Fruit fly (Drosophila melanogaster) whole organism, embryonic: ENCODE results near the gene CG32052.
A peak's percentile ranks its signal among the peaks of the same experiment; 100 is the strongest.

Source experiments
- Atf6 ChIP-seq: fragments of 200-800 bp; sonication (Bioruptor generic); IDR thresholded peaks from 2 replicates; pipeline ENCODE4 v1.3.6; 2022; ENCODE audit warnings: missing biosample characterization, missing genetic modification characterization
- CG10543 ChIP-seq: fragments of 200-800 bp; sonication (Bioruptor generic); optimal IDR thresholded peaks from 3 replicates; lab custom pipeline; 2017; ENCODE audit warnings: missing biosample characterization, mild to moderate bottlenecking, missing genetic modification characterization, moderate library complexity
- CG12659 ChIP-seq: fragments of 200-800 bp; sonication (Bioruptor generic); optimal IDR thresholded peaks from 3 replicates; lab custom pipeline; 2017; ENCODE audit warnings: mild to moderate bottlenecking, missing biosample characterization, missing genetic modification reagents, missing genetic modification characterization
- CG14441 ChIP-seq: fragments of 200-800 bp; sonication (Bioruptor generic); IDR thresholded peaks from 2 replicates; pipeline ENCODE4 v1.3.6; 2022; ENCODE audit warnings: missing biosample characterization, missing genetic modification characterization
- CG14965 ChIP-seq: fragments of 200-800 bp; sonication (Bioruptor generic); optimal IDR thresholded peaks from 2 replicates; lab custom pipeline; 2016; ENCODE audit warnings: missing biosample characterization, missing genetic modification characterization, borderline replicate concordance
- CG17186 ChIP-seq: fragments of 200-800 bp; sonication (Bioruptor generic); optimal IDR thresholded peaks from 3 replicates; lab custom pipeline; 2017; ENCODE audit warnings: missing biosample characterization, missing genetic modification reagents, missing genetic modification characterization
- CG2129 ChIP-seq: fragments of 200-800 bp; sonication (Bioruptor generic); IDR thresholded peaks from 2 replicates; pipeline ENCODE4 v1.3.6; 2022; ENCODE audit warnings: missing biosample characterization, missing genetic modification characterization; ENCODE audit not compliant: partially characterized antibody
- CG2889 ChIP-seq: fragments of 200-800 bp; sonication (Bioruptor generic); IDR thresholded peaks from 3 replicates; pipeline ENCODE4 v1.3.6; 2022; ENCODE audit warnings: missing biosample characterization, missing genetic modification characterization
- CG3163 ChIP-seq: fragments of 200-800 bp; sonication (Bioruptor generic); optimal IDR thresholded peaks from 3 replicates; lab custom pipeline; 2016; ENCODE audit warnings: missing biosample characterization, missing genetic modification characterization
- CG34224 ChIP-seq: fragments of 200-800 bp; sonication (Bioruptor generic); IDR thresholded peaks from 3 replicates; pipeline ENCODE4 v1.3.6; 2022; ENCODE audit warnings: missing biosample characterization, missing genetic modification characterization; ENCODE audit not compliant: partially characterized antibody
- CG6683 ChIP-seq: fragments of 200-800 bp; sonication (Bioruptor generic); optimal IDR thresholded peaks from 2 replicates; lab custom pipeline; 2017; ENCODE audit warnings: missing biosample characterization, mild to moderate bottlenecking, missing genetic modification characterization, missing genetic modification reagents
- CG6854 ChIP-seq: fragments of 200-800 bp; sonication (Bioruptor generic); optimal IDR thresholded peaks from 3 replicates; lab custom pipeline; 2017; ENCODE audit warnings: missing biosample characterization, mild to moderate bottlenecking, missing genetic modification characterization
- CG7372 ChIP-seq: fragments of 200-800 bp; sonication (Bioruptor generic); IDR thresholded peaks from 2 replicates; pipeline ENCODE4 v1.3.6; 2022; ENCODE audit warnings: missing biosample characterization, missing genetic modification characterization
- CG8478 ChIP-seq: fragments of >200 bp; optimal IDR thresholded peaks from 2 replicates; lab custom pipeline; 2018
- CG9932 ChIP-seq: fragments of 200-800 bp; sonication (Bioruptor generic); IDR thresholded peaks from 2 replicates; pipeline ENCODE4 v1.3.6; 2022; ENCODE audit warnings: missing biosample characterization, missing genetic modification characterization
- CTCF ChIP-seq: fragments of 200-800 bp; sonication (Bioruptor generic); optimal IDR thresholded peaks from 2 replicates; lab custom pipeline; 2017; ENCODE audit warnings: missing biosample characterization, mild to moderate bottlenecking, missing genetic modification characterization, moderate library complexity
- D ChIP-seq, 2 experiments: fragments of 200-800 bp in 1 of 2; fragments of >200 bp in 1 of 2; sonication (Bioruptor generic) in 1 of 2; optimal IDR thresholded peaks; 2 replicates in 1 of 2; 3 replicates in 1 of 2; lab custom pipeline; 2017; ENCODE audit warnings: mild to moderate bottlenecking in 1 of 2, missing biosample characterization in 1 of 2, missing genetic modification characterization in 1 of 2, missing genetic modification reagents in 1 of 2
- Dip3 ChIP-seq: fragments of 200-800 bp; sonication (Bioruptor generic); optimal IDR thresholded peaks from 3 replicates; lab custom pipeline; 2016; ENCODE audit warnings: missing biosample characterization, missing genetic modification characterization
- Max ChIP-seq: fragments of 200-800 bp; sonication (Bioruptor generic); optimal IDR thresholded peaks from 2 replicates; lab custom pipeline; 2016; ENCODE audit warnings: missing biosample characterization, mild to moderate bottlenecking, missing genetic modification characterization
- NC2β ChIP-seq: fragments of 200-800 bp; sonication (Bioruptor generic); optimal IDR thresholded peaks from 2 replicates; lab custom pipeline; 2016; ENCODE audit warnings: missing biosample characterization, missing genetic modification characterization
- NFAT ChIP-seq: fragments of 200-800 bp; sonication (Bioruptor generic); IDR thresholded peaks from 2 replicates; pipeline ENCODE4 v1.3.6; 2022; ENCODE audit warnings: missing biosample characterization, missing genetic modification characterization
- Nf-YC ChIP-seq: fragments of 200-800 bp; optimal IDR thresholded peaks from 3 replicates; lab custom pipeline; 2019; ENCODE audit warnings: missing biosample characterization, mild to moderate bottlenecking, missing genetic modification characterization, moderate library complexity
- Pdp1 ChIP-seq, 2 experiments: fragments of 200-800 bp; sonication (Bioruptor generic); optimal IDR thresholded peaks; 3 replicates each; lab custom pipeline; 2016; ENCODE audit warnings: missing biosample characterization in 2 of 2, missing genetic modification characterization in 2 of 2, mild to moderate bottlenecking in 1 of 2, moderate library complexity in 1 of 2
- ab ChIP-seq: fragments of 200-800 bp; sonication (Bioruptor generic); optimal IDR thresholded peaks from 2 replicates; lab custom pipeline; 2016; ENCODE audit warnings: missing biosample characterization, missing genetic modification characterization
- abd-A ChIP-seq: fragments of 200-800 bp; sonication (Bioruptor generic); optimal IDR thresholded peaks from 3 replicates; lab custom pipeline; 2019; ENCODE audit warnings: missing biosample characterization, mild to moderate bottlenecking, missing genetic modification characterization, moderate library complexity
- bcd ChIP-seq: fragments of 200-800 bp; sonication (Bioruptor generic); optimal IDR thresholded peaks from 2 replicates; lab custom pipeline; 2017; ENCODE audit warnings: missing biosample characterization, mild to moderate bottlenecking, missing genetic modification characterization
- cato ChIP-seq: fragments of 200-800 bp; sonication (Bioruptor generic); optimal IDR thresholded peaks from 2 replicates; lab custom pipeline; 2016; ENCODE audit warnings: missing biosample characterization, missing genetic modification characterization, borderline replicate concordance
- chinmo ChIP-seq: fragments of 200-800 bp; sonication (Bioruptor generic); IDR thresholded peaks from 4 replicates; pipeline ENCODE4 v1.3.6; 2022; ENCODE audit warnings: missing biosample characterization, missing genetic modification characterization; ENCODE audit not compliant: partially characterized antibody
- ci ChIP-seq: fragments of 200-800 bp; sonication (Bioruptor generic); IDR thresholded peaks from 3 replicates; pipeline ENCODE4 v1.3.6; 2022; ENCODE audit warnings: missing biosample characterization, missing genetic modification characterization
- eve ChIP-seq, 2 experiments: fragments of >200 bp; optimal IDR thresholded peaks; 2 replicates each; lab custom pipeline; 2017; ENCODE audit warnings: missing biosample characterization in 2 of 2, missing genetic modification characterization in 2 of 2
- grau ChIP-seq: fragments of 200-800 bp; optimal IDR thresholded peaks from 3 replicates; lab custom pipeline; 2019; ENCODE audit warnings: missing biosample characterization, mild to moderate bottlenecking, missing genetic modification characterization, moderate library complexity
- grn ChIP-seq: fragments of 200-800 bp; sonication (Bioruptor generic); optimal IDR thresholded peaks from 3 replicates; lab custom pipeline; 2017; ENCODE audit warnings: missing biosample characterization, missing genetic modification characterization
- gsb ChIP-seq: fragments of 200-800 bp; sonication (Bioruptor generic); IDR thresholded peaks from 2 replicates; pipeline ENCODE4 v1.3.6; 2022; ENCODE audit warnings: missing biosample characterization, missing genetic modification characterization
- jumu ChIP-seq: fragments of 200-800 bp; sonication (Bioruptor generic); optimal IDR thresholded peaks from 3 replicates; lab custom pipeline; 2016; ENCODE audit warnings: missing biosample characterization, missing genetic modification characterization
- kah ChIP-seq: fragments of 200-800 bp; sonication (Bioruptor generic); optimal IDR thresholded peaks from 2 replicates; lab custom pipeline; 2018; ENCODE audit warnings: missing biosample characterization, mild to moderate bottlenecking, missing genetic modification characterization
- luna ChIP-seq: fragments of 200-800 bp; sonication (Bioruptor generic); optimal IDR thresholded peaks from 2 replicates; lab custom pipeline; 2016; ENCODE audit warnings: missing biosample characterization, missing genetic modification characterization
- nom ChIP-seq: fragments of 200-800 bp; sonication (Bioruptor generic); optimal IDR thresholded peaks from 2 replicates; lab custom pipeline; 2017; ENCODE audit warnings: missing biosample characterization, missing genetic modification characterization, mild to moderate bottlenecking, moderate library complexity, missing genetic modification reagents
- pan ChIP-seq, 4 experiments: fragments of >200 bp in 3 of 4; fragments of 200-800 bp in 1 of 4; sonication (Bioruptor generic) in 1 of 4; optimal IDR thresholded peaks in 3 of 4; IDR thresholded peaks in 1 of 4; 2 replicates each; pipeline versions ENCODE4 v1.3.6 to Lab custom; 2017 to 2022; ENCODE audit warnings: missing biosample characterization in 2 of 4, missing genetic modification characterization in 2 of 4, mixed read lengths in 1 of 4
- pb ChIP-seq: fragments of 200-800 bp; sonication (Bioruptor generic); optimal IDR thresholded peaks from 3 replicates; lab custom pipeline; 2016; ENCODE audit warnings: missing biosample characterization, missing genetic modification characterization
- salm ChIP-seq: fragments of 200-800 bp; sonication (Bioruptor generic); optimal IDR thresholded peaks from 2 replicates; lab custom pipeline; 2018; ENCODE audit warnings: missing biosample characterization, mild to moderate bottlenecking, missing genetic modification characterization
- sob ChIP-seq: fragments of 200-800 bp; sonication (Bioruptor generic); IDR thresholded peaks from 2 replicates; pipeline ENCODE4 v1.3.6; 2022; ENCODE audit warnings: missing biosample characterization, missing genetic modification characterization
- sr ChIP-seq: fragments of 200-800 bp; sonication (Bioruptor generic); IDR thresholded peaks from 3 replicates; pipeline ENCODE4 v1.3.6; 2022; ENCODE audit warnings: missing biosample characterization, missing genetic modification characterization
- stc ChIP-seq: fragments of 200-800 bp; sonication (Bioruptor generic); IDR thresholded peaks from 2 replicates; pipeline ENCODE4 v1.3.6; 2022; ENCODE audit warnings: missing biosample characterization, missing genetic modification characterization
- sug ChIP-seq: fragments of 200-800 bp; optimal IDR thresholded peaks from 2 replicates; lab custom pipeline; 2019; ENCODE audit warnings: missing biosample characterization, mild to moderate bottlenecking, missing genetic modification characterization, moderate library complexity
- tna ChIP-seq: fragments of 200-800 bp; sonication (Bioruptor generic); IDR thresholded peaks from 2 replicates; pipeline ENCODE4 v1.3.6; 2022; ENCODE audit warnings: missing biosample characterization, missing genetic modification characterization; ENCODE audit not compliant: partially characterized antibody
- trh ChIP-seq: fragments of 200-800 bp; sonication (Bioruptor generic); optimal IDR thresholded peaks from 2 replicates; lab custom pipeline; 2016; ENCODE audit warnings: missing biosample characterization, missing genetic modification characterization
- tx ChIP-seq: fragments of 200-800 bp; sonication (Bioruptor generic); optimal IDR thresholded peaks from 2 replicates; lab custom pipeline; 2016; ENCODE audit warnings: missing biosample characterization, missing genetic modification characterization
- vnd ChIP-seq: fragments of 200-800 bp; sonication (Bioruptor generic); IDR thresholded peaks from 3 replicates; pipeline ENCODE4 v1.3.6; 2022; ENCODE audit warnings: missing biosample characterization, missing genetic modification characterization; ENCODE audit not compliant: partially characterized antibody
- zfh1 ChIP-seq: fragments of 200-800 bp; sonication (Bioruptor generic); IDR thresholded peaks from 3 replicates; pipeline ENCODE4 v1.3.6; 2022; ENCODE audit warnings: missing biosample characterization, missing genetic modification characterization

The CG32052 gene

DNA sequence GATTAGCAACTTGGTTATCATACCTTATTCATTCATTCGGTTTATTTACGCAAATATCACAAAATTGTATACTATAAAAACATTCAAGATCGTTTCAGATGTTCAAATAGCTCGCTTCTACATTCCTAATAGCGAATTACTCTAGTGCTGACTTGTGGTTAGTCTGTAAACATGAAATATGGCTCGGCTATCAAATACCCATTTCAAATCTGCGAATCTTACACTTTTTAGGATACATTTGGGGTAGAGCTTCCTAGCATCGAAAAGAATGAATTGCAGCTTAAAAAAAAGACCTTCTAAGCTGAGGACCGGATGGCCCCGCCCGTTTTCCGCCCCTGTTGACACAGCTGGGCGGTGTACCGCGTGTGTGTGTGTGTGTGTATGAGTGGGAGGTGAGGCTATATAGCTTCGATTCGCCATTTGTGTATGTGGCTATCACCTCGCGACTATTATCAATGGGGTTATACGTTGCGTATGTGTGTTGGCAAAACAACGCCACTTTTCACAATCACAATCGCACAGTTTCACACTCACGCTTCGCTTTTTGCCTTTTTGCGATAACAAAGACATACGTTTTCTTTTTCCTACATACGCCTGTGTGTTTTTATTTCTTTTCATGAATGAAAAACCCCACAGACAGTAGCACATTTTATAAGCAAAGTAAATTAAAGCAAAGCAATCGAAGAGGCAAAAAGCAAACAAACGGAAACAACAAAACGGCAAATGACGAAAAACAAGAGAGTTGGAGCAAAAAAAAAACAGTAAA is 59.9 kb downstream of the CG32052 start:
- no peak for TF ChIP-seq CG14441
- TF ChIP-seq CG8478 (lab: Kevin White, UChicago) = no peak
- no peak for TF ChIP-seq Max (GFP tag; lab: Kevin White, UChicago)
- TF ChIP-seq CG12659 (GFP tag; lab: Kevin White, UChicago) = no peak
- TF ChIP-seq D (optimal IDR thresholded peaks at IDR 0.05; lab: Kevin White, UChicago) = no peak
- TF ChIP-seq D (GFP tag; optimal IDR thresholded peaks at IDR 0.05; lab: Kevin White, UChicago) = no peak
- no peak for TF ChIP-seq ab (GFP tag; lab: Kevin White, UChicago)
- no peak for TF ChIP-seq eve (GFP tag; optimal IDR thresholded peaks at IDR 0.05; lab: Kevin White, UChicago)
- TF ChIP-seq cato (GFP tag; lab: Kevin White, UChicago) = no peak
- peak; percentile 11 for TF ChIP-seq CG10543 (GFP tag; lab: Kevin White, UChicago)
- no peak for TF ChIP-seq pan (optimal IDR thresholded peaks at IDR 0.05; lab: Kevin White, UChicago)
- TF ChIP-seq pan (GFP tag; optimal IDR thresholded peaks at IDR 0.05 in 1 of 2, IDR thresholded peaks at IDR 0.05 in 1 of 2) = no peak
- no peak for TF ChIP-seq luna (GFP tag; lab: Kevin White, UChicago)
- TF ChIP-seq ci (GFP tag; lab: Robert Waterston, UW) = 0 out of 3 replicates have a peak, but pooled peaks have one; percentile 49
- TF ChIP-seq vnd (GFP tag; lab: Robert Waterston, UW) = no peak
- peak; percentile 28; the same call in 1 of the 3 replicates for TF ChIP-seq CG34224 (GFP tag; lab: Robert Waterston, UW)
- no peak for TF ChIP-seq pb (GFP tag; lab: Kevin White, UChicago)
- no peak for TF ChIP-seq bcd (GFP tag; lab: Kevin White, UChicago)
- no peak for TF ChIP-seq abd-A (tag; lab: Kevin White, UChicago)
- no peak for TF ChIP-seq Pdp1 (GFP tag; optimal IDR thresholded peaks at IDR 0.05; lab: Kevin White, UChicago)
- 0 out of 4 replicates have a peak, but pooled peaks have one; percentile 43 for TF ChIP-seq chinmo (GFP tag; lab: Robert Waterston, UW)
- peak; percentile 74; the same call in 1 of the 2 replicates for TF ChIP-seq tna (GFP tag; lab: Robert Waterston, UW)
- no peak for TF ChIP-seq Nf-YC (tag; lab: Kevin White, UChicago)
- peak; percentile 21 for TF ChIP-seq CG6854
- no peak for TF ChIP-seq kah (GFP tag; lab: Kevin White, UChicago)
- TF ChIP-seq zfh1 (GFP tag; lab: Robert Waterston, UW) = no peak
- no peak for TF ChIP-seq CTCF (GFP tag; lab: Kevin White, UChicago)
- TF ChIP-seq Atf6 (GFP tag; lab: Robert Waterston, UW) = peak; percentile 46; the same call in 1 of the 2 replicates
- TF ChIP-seq sug (tag; lab: Kevin White, UChicago) = peak; percentile 32
- TF ChIP-seq grn = no peak
- TF ChIP-seq CG6683 (GFP tag; lab: Kevin White, UChicago) = no peak
- TF ChIP-seq CG2129 (GFP tag; lab: Robert Waterston, UW) = no peak
- peak; percentile 16 for TF ChIP-seq nom (GFP tag; lab: Kevin White, UChicago)
- TF ChIP-seq NFAT (GFP tag; lab: Robert Waterston, UW) = no peak
- no peak for TF ChIP-seq Dip3 (GFP tag; lab: Kevin White, UChicago)
- TF ChIP-seq NC2β (GFP tag; lab: Kevin White, UChicago) = no peak
- no peak for TF ChIP-seq CG2889 (GFP tag; lab: Robert Waterston, UW)
- TF ChIP-seq tx (GFP tag; lab: Kevin White, UChicago) = no peak
- no peak for TF ChIP-seq gsb (GFP tag; lab: Robert Waterston, UW)
- TF ChIP-seq CG17186 (GFP tag; lab: Kevin White, UChicago) = no peak
- no peak for TF ChIP-seq grau (tag; lab: Kevin White, UChicago)
- TF ChIP-seq CG14965 = no peak
- no peak for TF ChIP-seq salm (tag; lab: Kevin White, UChicago)
- 0 out of 2 replicates have a peak, but pooled peaks have one; percentile 14 for TF ChIP-seq sob
- no peak for TF ChIP-seq trh (GFP tag; lab: Kevin White, UChicago)
- no peak for TF ChIP-seq sr
- TF ChIP-seq CG3163 (GFP tag; lab: Kevin White, UChicago) = no peak
- TF ChIP-seq CG7372 (GFP tag; lab: Robert Waterston, UW) = no peak
- peak; percentile 6; the same call in 1 of the 2 replicates for TF ChIP-seq CG9932 (GFP tag; lab: Robert Waterston, UW)
- no peak for TF ChIP-seq jumu (GFP tag; lab: Kevin White, UChicago)
- 0 out of 2 replicates have a peak, but pooled peaks have one; percentile 9 for TF ChIP-seq stc (GFP tag; lab: Robert Waterston, UW)
